Fruit fly (Drosophila melanogaster) whole organism, embryonic: ENCODE data around the gene CG13001.

Experiments
- CG10209 ChIP-seq: fragments of 200-800 bp; sonication (Bioruptor generic); optimal IDR thresholded peaks from 3 replicates; lab custom pipeline; 2017; ENCODE audit warnings: missing biosample characterization, mild to moderate bottlenecking, missing genetic modification characterization, missing genetic modification reagents
- CG12219 ChIP-seq: fragments of 200-800 bp; sonication (Bioruptor generic); optimal IDR thresholded peaks from 3 replicates; lab custom pipeline; 2018; ENCODE audit warnings: missing biosample characterization, mild to moderate bottlenecking, missing genetic modification characterization
- CG13296 ChIP-seq: fragments of 200-800 bp; sonication (Bioruptor generic); optimal IDR thresholded peaks from 3 replicates; lab custom pipeline; 2018; ENCODE audit warnings: missing biosample characterization, mild to moderate bottlenecking, missing genetic modification characterization
- CG14667 ChIP-seq: fragments of 200-800 bp; sonication (Bioruptor generic); IDR thresholded peaks from 2 replicates; pipeline ENCODE4 v1.3.6; 2022; ENCODE audit warnings: missing biosample characterization, missing genetic modification characterization
- CG1603 ChIP-seq: fragments of 200-800 bp; sonication (Bioruptor generic); optimal IDR thresholded peaks from 2 replicates; lab custom pipeline; 2019; ENCODE audit warnings: missing biosample characterization, mild to moderate bottlenecking, missing genetic modification characterization, moderate library complexity
- CG2120 ChIP-seq: fragments of 200-800 bp; sonication (Bioruptor generic); optimal IDR thresholded peaks from 3 replicates; lab custom pipeline; 2016; ENCODE audit warnings: missing biosample characterization, missing genetic modification characterization
- CG2129 ChIP-seq: fragments of 200-800 bp; sonication (Bioruptor generic); IDR thresholded peaks from 2 replicates; pipeline ENCODE4 v1.3.6; 2022; ENCODE audit warnings: missing biosample characterization, missing genetic modification characterization; ENCODE audit not compliant: partially characterized antibody
- CG2889 ChIP-seq: fragments of 200-800 bp; sonication (Bioruptor generic); IDR thresholded peaks from 3 replicates; pipeline ENCODE4 v1.3.6; 2022; ENCODE audit warnings: missing biosample characterization, missing genetic modification characterization
- CG34376 ChIP-seq: fragments of 200-800 bp; sonication (Bioruptor generic); optimal IDR thresholded peaks from 2 replicates; lab custom pipeline; 2018; ENCODE audit warnings: missing biosample characterization, mild to moderate bottlenecking, missing genetic modification characterization
- CG4328 ChIP-seq: fragments of 200-800 bp; sonication (Bioruptor generic); optimal IDR thresholded peaks from 3 replicates; lab custom pipeline; 2017; ENCODE audit warnings: missing biosample characterization, missing genetic modification reagents, missing genetic modification characterization
- CG8281 ChIP-seq: fragments of 200-800 bp; sonication (Bioruptor generic); optimal IDR thresholded peaks from 2 replicates; lab custom pipeline; 2018; ENCODE audit warnings: missing biosample characterization, mild to moderate bottlenecking, missing genetic modification characterization, moderate library complexity
- CG9215 ChIP-seq: fragments of 200-800 bp; sonication (Bioruptor generic); IDR thresholded peaks from 2 replicates; pipeline ENCODE4 v1.3.6; 2022; ENCODE audit warnings: missing biosample characterization, missing genetic modification characterization
- CG9817 ChIP-seq: fragments of 200-800 bp; sonication (Bioruptor generic); optimal IDR thresholded peaks from 2 replicates; lab custom pipeline; 2018; ENCODE audit warnings: missing biosample characterization, mild to moderate bottlenecking, missing genetic modification characterization, moderate library complexity
- CG9876 ChIP-seq: fragments of 200-800 bp; sonication (Bioruptor generic); optimal IDR thresholded peaks from 2 replicates; lab custom pipeline; 2016; ENCODE audit warnings: missing biosample characterization, missing genetic modification characterization
- CHES-1-like ChIP-seq: fragments of 200-800 bp; sonication (Bioruptor generic); optimal IDR thresholded peaks from 2 replicates; lab custom pipeline; 2016; ENCODE audit warnings: missing biosample characterization, missing genetic modification characterization
- Deaf1 ChIP-seq: fragments of 200-800 bp; optimal IDR thresholded peaks from 3 replicates; lab custom pipeline; 2019; ENCODE audit warnings: missing biosample characterization, mild to moderate bottlenecking, missing genetic modification characterization, moderate library complexity
- Dp ChIP-seq: fragments of 200-800 bp; sonication (Bioruptor generic); optimal IDR thresholded peaks from 2 replicates; lab custom pipeline; 2018; ENCODE audit warnings: missing biosample characterization, mild to moderate bottlenecking, missing genetic modification characterization, moderate library complexity
- GATAe ChIP-seq: fragments of 200-800 bp; sonication (Bioruptor generic); conservative IDR thresholded peaks from 2 replicates; pipeline ENCODE4 v1.3.6; 2022; ENCODE audit warnings: missing biosample characterization, missing genetic modification characterization
- Hey ChIP-seq: fragments of 200-800 bp; sonication (Bioruptor generic); optimal IDR thresholded peaks from 3 replicates; lab custom pipeline; 2018; ENCODE audit warnings: missing biosample characterization, mild to moderate bottlenecking, missing genetic modification characterization
- Med ChIP-seq: fragments of 200-800 bp; sonication (Bioruptor generic); peaks from one replicate; lab custom pipeline; 2016; ENCODE audit warnings: missing biosample characterization, missing genetic modification characterization, mild to moderate bottlenecking, inconsistent platforms, moderate library complexity
- NFAT ChIP-seq: fragments of 200-800 bp; sonication (Bioruptor generic); IDR thresholded peaks from 2 replicates; pipeline ENCODE4 v1.3.6; 2022; ENCODE audit warnings: missing biosample characterization, missing genetic modification characterization
- Nf-YC ChIP-seq: fragments of 200-800 bp; optimal IDR thresholded peaks from 3 replicates; lab custom pipeline; 2019; ENCODE audit warnings: missing biosample characterization, mild to moderate bottlenecking, missing genetic modification characterization, moderate library complexity
- Pdp1 ChIP-seq, 2 experiments: fragments of 200-800 bp; sonication (Bioruptor generic); optimal IDR thresholded peaks; 3 replicates each; lab custom pipeline; 2016; ENCODE audit warnings: missing biosample characterization in 2 of 2, missing genetic modification characterization in 2 of 2, mild to moderate bottlenecking in 1 of 2, moderate library complexity in 1 of 2
- Scr ChIP-seq: fragments of 200-800 bp; sonication (Bioruptor generic); IDR thresholded peaks from 2 replicates; pipeline ENCODE4 v1.3.6; 2022; ENCODE audit warnings: missing biosample characterization, missing genetic modification characterization; ENCODE audit not compliant: partially characterized antibody
- Six4 ChIP-seq: fragments of 200-800 bp; sonication (Bioruptor generic); optimal IDR thresholded peaks from 2 replicates; lab custom pipeline; 2016; ENCODE audit warnings: missing biosample characterization, missing genetic modification characterization
- al ChIP-seq: fragments of 200-800 bp; sonication (Bioruptor generic); IDR thresholded peaks from 2 replicates; pipeline ENCODE4 v1.3.6; 2022; ENCODE audit warnings: missing biosample characterization, missing genetic modification characterization
- ash1 ChIP-seq: fragments of 200-800 bp; sonication (Bioruptor generic); optimal IDR thresholded peaks from 2 replicates; lab custom pipeline; 2018; ENCODE audit warnings: missing biosample characterization, mild to moderate bottlenecking, missing genetic modification characterization
- bcd ChIP-seq: fragments of 200-800 bp; sonication (Bioruptor generic); optimal IDR thresholded peaks from 2 replicates; lab custom pipeline; 2017; ENCODE audit warnings: missing biosample characterization, mild to moderate bottlenecking, missing genetic modification characterization
- chinmo ChIP-seq: fragments of 200-800 bp; sonication (Bioruptor generic); IDR thresholded peaks from 4 replicates; pipeline ENCODE4 v1.3.6; 2022; ENCODE audit warnings: missing biosample characterization, missing genetic modification characterization; ENCODE audit not compliant: partially characterized antibody
- crol ChIP-seq: fragments of 200-800 bp; sonication (Bioruptor generic); IDR thresholded peaks from 2 replicates; pipeline ENCODE4 v1.3.6; 2022; ENCODE audit warnings: missing biosample characterization, missing genetic modification characterization
- cwo ChIP-seq: fragments of 200-800 bp; sonication (Bioruptor generic); optimal IDR thresholded peaks from 3 replicates; lab custom pipeline; 2017; ENCODE audit warnings: missing biosample characterization, missing genetic modification characterization, mild to moderate bottlenecking, moderate library complexity, missing genetic modification reagents
- exex ChIP-seq: fragments of 200-800 bp; sonication (Bioruptor generic); optimal IDR thresholded peaks from 4 replicates; lab custom pipeline; 2018; ENCODE audit warnings: missing biosample characterization, mild to moderate bottlenecking, missing genetic modification characterization, moderate library complexity
- fd96Cb ChIP-seq: fragments of 200-800 bp; sonication (Bioruptor generic); optimal IDR thresholded peaks from 2 replicates; lab custom pipeline; 2018; ENCODE audit warnings: missing biosample characterization, mild to moderate bottlenecking, missing genetic modification characterization, moderate library complexity
- grn ChIP-seq: fragments of 200-800 bp; sonication (Bioruptor generic); optimal IDR thresholded peaks from 3 replicates; lab custom pipeline; 2017; ENCODE audit warnings: missing biosample characterization, missing genetic modification characterization
- lilli ChIP-seq: fragments of 200-800 bp; sonication (Bioruptor generic); optimal IDR thresholded peaks from 3 replicates; lab custom pipeline; 2016; ENCODE audit warnings: missing biosample characterization, missing genetic modification characterization
- mirr ChIP-seq: fragments of 200-800 bp; sonication (Bioruptor generic); optimal IDR thresholded peaks from 3 replicates; lab custom pipeline; 2018; ENCODE audit warnings: missing biosample characterization, mild to moderate bottlenecking, missing genetic modification characterization
- nmo ChIP-seq: fragments of 200-800 bp; sonication (Bioruptor generic); optimal IDR thresholded peaks from 2 replicates; lab custom pipeline; 2018; ENCODE audit warnings: missing biosample characterization, mild to moderate bottlenecking, missing genetic modification characterization, moderate library complexity
- pb ChIP-seq: fragments of 200-800 bp; sonication (Bioruptor generic); optimal IDR thresholded peaks from 3 replicates; lab custom pipeline; 2016; ENCODE audit warnings: missing biosample characterization, missing genetic modification characterization
- peb ChIP-seq: fragments of 200-800 bp; sonication (Bioruptor generic); IDR thresholded peaks from 2 replicates; pipeline ENCODE4 v1.3.6; 2022; ENCODE audit warnings: missing biosample characterization, missing genetic modification characterization
- row ChIP-seq: fragments of 200-800 bp; sonication (Bioruptor generic); IDR thresholded peaks from 3 replicates; pipeline ENCODE4 v1.3.6; 2022; ENCODE audit warnings: missing biosample characterization, missing genetic modification characterization
- seq ChIP-seq: fragments of 200-800 bp; sonication (Bioruptor generic); IDR thresholded peaks from 2 replicates; pipeline ENCODE4 v1.3.6; 2022; ENCODE audit warnings: missing biosample characterization, missing genetic modification characterization
- slbo ChIP-seq: fragments of 200-800 bp; sonication (Bioruptor generic); IDR thresholded peaks from 2 replicates; pipeline ENCODE4 v1.3.6; 2022; ENCODE audit warnings: missing biosample characterization, missing genetic modification characterization
- slou ChIP-seq: fragments of 200-800 bp; sonication (Bioruptor generic); optimal IDR thresholded peaks from 3 replicates; lab custom pipeline; 2016; ENCODE audit warnings: missing biosample characterization, missing genetic modification characterization
- tap ChIP-seq: fragments of 200-800 bp; optimal IDR thresholded peaks from 3 replicates; lab custom pipeline; 2019; ENCODE audit warnings: missing biosample characterization, mild to moderate bottlenecking, missing genetic modification characterization, moderate library complexity
- tll ChIP-seq, 2 experiments: fragments of 200-800 bp in 1 of 2; fragments of >200 bp in 1 of 2; sonication (Bioruptor generic) in 1 of 2; optimal IDR thresholded peaks; 2 replicates each; lab custom pipeline; 2017 to 2019; ENCODE audit warnings: missing biosample characterization in 2 of 2, missing genetic modification characterization in 2 of 2, mild to moderate bottlenecking in 1 of 2, moderate library complexity in 1 of 2
- vnd ChIP-seq: fragments of 200-800 bp; sonication (Bioruptor generic); IDR thresholded peaks from 3 replicates; pipeline ENCODE4 v1.3.6; 2022; ENCODE audit warnings: missing biosample characterization, missing genetic modification characterization; ENCODE audit not compliant: partially characterized antibody
- vvl ChIP-seq: fragments of 200-800 bp; sonication (Bioruptor generic); IDR thresholded peaks from 2 replicates; pipeline ENCODE4 v1.3.6; 2022; ENCODE audit warnings: missing biosample characterization, missing genetic modification characterization
- wek ChIP-seq: fragments of 200-800 bp; sonication (Bioruptor generic); optimal IDR thresholded peaks from 3 replicates; lab custom pipeline; 2018; ENCODE audit warnings: missing biosample characterization, mild to moderate bottlenecking, missing genetic modification characterization, moderate library complexity

The CG13001 gene

DNA sequence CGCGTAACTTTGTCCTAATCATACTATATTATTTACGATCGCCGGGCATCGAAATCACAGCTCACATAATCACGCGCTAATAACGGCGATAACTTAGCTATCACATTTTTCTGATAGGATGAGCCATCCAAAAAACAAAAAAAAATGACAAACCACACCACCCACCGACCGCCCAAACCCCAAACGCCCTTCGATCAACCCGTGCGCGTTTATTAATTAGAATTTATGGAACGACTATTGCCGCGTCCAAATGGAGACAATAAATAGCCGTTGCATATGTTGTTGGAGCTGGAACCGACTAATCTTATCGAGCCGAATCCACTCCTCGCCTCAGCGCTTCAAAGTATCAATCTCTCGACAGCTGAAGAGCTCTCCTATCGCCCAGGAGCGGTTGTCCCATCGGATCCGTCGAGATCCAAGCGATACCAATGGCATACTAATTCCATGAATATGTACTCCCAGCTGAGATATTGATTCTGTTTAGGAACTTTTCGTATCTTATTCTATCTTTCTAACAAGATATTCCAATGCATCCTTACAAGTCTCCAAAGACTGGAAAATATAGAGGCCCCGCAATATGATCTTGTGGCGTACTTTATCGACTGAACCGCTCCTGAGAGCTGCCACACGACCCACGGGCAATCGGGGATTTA is 18.5 kb downstream of the CG13001 start:
- TF ChIP-seq vnd (GFP tag; lab: Robert Waterston, UW) (0 out of 3 replicates have a peak, but pooled peaks have one; percentile 14), crol (GFP tag; lab: Robert Waterston, UW) (no peak), cwo (GFP tag; lab: Kevin White, UChicago) (peak; percentile 37), GATAe (GFP tag; lab: Robert Waterston, UW) (peak; percentile 20; the same call in 1 of the 2 replicates), Hey (tag; lab: Kevin White, UChicago) (no peak), exex (tag; lab: Kevin White, UChicago) (peak; percentile 92), CG34376 (GFP tag; lab: Kevin White, UChicago) (peak; percentile 29), grn (peak; percentile 56), CG8281 (tag; lab: Kevin White, UChicago) (no peak), row (GFP tag; lab: Robert Waterston, UW) (peak; percentile 64), bcd (GFP tag; lab: Kevin White, UChicago) (no peak)
- TF ChIP-seq, all 482 proteins: peak for 7

DNA sequence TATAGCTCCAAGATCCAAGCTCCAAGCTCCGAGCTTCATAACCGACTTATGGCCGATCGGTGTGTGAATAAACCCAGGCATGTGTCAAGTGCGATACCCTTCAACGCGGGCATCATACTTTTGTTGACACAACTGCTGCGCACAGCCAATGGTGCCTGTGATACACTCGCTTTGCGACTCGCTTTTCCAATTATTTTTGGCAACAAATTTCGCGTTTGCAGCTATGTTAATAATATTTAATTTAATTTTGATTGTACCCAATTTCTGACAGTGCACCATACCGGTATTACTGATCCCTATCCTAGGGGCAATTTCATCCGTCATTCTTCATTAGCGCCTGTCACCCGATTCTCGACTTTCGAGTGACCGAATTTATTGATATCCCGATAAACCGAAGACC is 19.2 kb downstream of the CG13001 start:
- no peak for TF ChIP-seq nmo (GFP tag; lab: Kevin White, UChicago)
- TF ChIP-seq al (GFP tag; lab: Robert Waterston, UW) = no peak
- no peak for TF ChIP-seq ash1 (GFP tag; lab: Kevin White, UChicago)
- TF ChIP-seq Deaf1 (tag; lab: Kevin White, UChicago) = no peak
- no peak for TF ChIP-seq CHES-1-like (GFP tag; lab: Kevin White, UChicago)
- TF ChIP-seq lilli (GFP tag; lab: Kevin White, UChicago) = no peak
- peak; percentile 38 for TF ChIP-seq slbo
- TF ChIP-seq CG2120 (GFP tag; lab: Kevin White, UChicago) = no peak
- peak; percentile 52 for TF ChIP-seq Med
- no peak for TF ChIP-seq CG9817 (tag; lab: Kevin White, UChicago)
- 0 out of 4 replicates have a peak, but pooled peaks have one; percentile 16 for TF ChIP-seq chinmo (GFP tag; lab: Robert Waterston, UW)
- no peak for TF ChIP-seq peb (GFP tag; lab: Robert Waterston, UW)
- no peak for TF ChIP-seq CG10209 (GFP tag; lab: Kevin White, UChicago)
- TF ChIP-seq NFAT (GFP tag; lab: Robert Waterston, UW) = no peak
- TF ChIP-seq vvl (GFP tag; lab: Robert Waterston, UW) = no peak
- no peak for TF ChIP-seq wek (GFP tag; lab: Kevin White, UChicago)
- no peak for TF ChIP-seq Scr (GFP tag; lab: Robert Waterston, UW)
- no peak for TF ChIP-seq CG2129
- no peak for TF ChIP-seq Nf-YC (tag; lab: Kevin White, UChicago)
- TF ChIP-seq fd96Cb (tag; lab: Kevin White, UChicago) = no peak
- TF ChIP-seq CG14667 (GFP tag; lab: Robert Waterston, UW) = no peak
- no peak for TF ChIP-seq CG12219 (GFP tag; lab: Kevin White, UChicago)

dm6 chrX:16922626-16923025 is 20.0 kb downstream of the CG13001 start:
- no peak for TF ChIP-seq pb
- TF ChIP-seq CG13296 = no peak
- no peak for TF ChIP-seq Dp (GFP tag; lab: Kevin White, UChicago)
- no peak for TF ChIP-seq CG2889
- no peak for TF ChIP-seq CG1603 (tag; lab: Kevin White, UChicago)
- TF ChIP-seq CG4328 (GFP tag; lab: Kevin White, UChicago) = no peak
- TF ChIP-seq seq (GFP tag; lab: Robert Waterston, UW) = no peak
- peak in 1 of 2 experiments; percentile 55 for TF ChIP-seq Pdp1 (GFP tag; optimal IDR thresholded peaks at IDR 0.05; lab: Kevin White, UChicago)
- no peak for TF ChIP-seq CG9215
- TF ChIP-seq mirr (GFP tag; lab: Kevin White, UChicago) = peak; percentile 65
- TF ChIP-seq slou (GFP tag; lab: Kevin White, UChicago) = no peak
- TF ChIP-seq CG9876 (GFP tag; lab: Kevin White, UChicago) = no peak
- TF ChIP-seq Six4 (GFP tag; lab: Kevin White, UChicago) = no peak
- TF ChIP-seq tll (GFP tag; optimal IDR thresholded peaks at IDR 0.05; lab: Kevin White, UChicago) = no peak
- TF ChIP-seq tap = no peak
